Worm (Caenorhabditis elegans): Measurements from ENCODE around the gene rin-1.

DNA sequence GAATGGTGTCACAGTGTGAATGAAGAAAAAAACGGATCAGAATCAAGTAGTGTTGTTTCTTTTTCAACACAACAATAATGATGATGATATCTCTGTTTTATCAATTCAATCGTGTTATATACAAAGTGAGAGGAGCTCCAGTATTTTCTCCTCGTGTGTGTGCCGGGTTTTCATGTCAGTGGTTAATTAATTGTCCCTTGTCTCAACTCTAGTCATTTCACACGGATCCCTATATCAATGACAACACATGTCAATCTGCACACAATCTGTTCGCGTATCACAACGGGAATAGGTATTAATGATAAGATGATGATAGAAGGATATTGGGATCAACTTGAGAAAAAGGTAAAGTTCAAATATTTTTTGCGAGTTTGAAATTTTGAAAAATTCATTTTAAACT, 15.0 kb downstream of the rin-1 start:
- TF ChIP-seq tab-1 (GFP tag; IDR thresholded peaks at IDR 0.05) (no peak), cog-1 (tag; optimal IDR thresholded peaks at IDR 0.05) (no peak), flt-1 (GFP tag; IDR thresholded peaks at IDR 0.05) (no peak), T22C8.4 (GFP tag; IDR thresholded peaks at IDR 0.05) (no peak), ztf-29 (GFP tag; IDR thresholded peaks at IDR 0.05) (no peak), med-1 (GFP tag; optimal IDR thresholded peaks at IDR 0.05; ENCODE audit: insufficient read depth) (no peak), ztf-23 (GFP tag; IDR thresholded peaks at IDR 0.05) (no peak)
